Worm (Caenorhabditis elegans) whole organism, mixed stage, embryonic: ENCODE data around the gene cln-3.3.
A peak's percentile ranks its signal among the peaks of the same experiment; 100 is the strongest.

Experiments used
- drap-1 ChIP-seq: fragments of 200-800 bp; sonication (Bioruptor generic); optimal IDR thresholded peaks from 3 replicates; lab custom pipeline; 2018; ENCODE audit warnings: mild to moderate bottlenecking, missing genetic modification characterization, missing compliant biosample characterization
- lsy-2 ChIP-seq: fragments of 150-350 bp; optimal IDR thresholded peaks from 2 replicates; lab custom pipeline; 2014; ENCODE audit warnings: missing biosample characterization, missing genetic modification characterization
- mep-1 ChIP-seq: fragments of 150-350 bp; optimal IDR thresholded peaks from 2 replicates; lab custom pipeline; 2017; ENCODE audit warnings: missing biosample characterization, missing genetic modification reagents, missing genetic modification characterization, inconsistent platforms
- nhr-28 ChIP-seq: fragments of 150-350 bp; optimal IDR thresholded peaks from 2 replicates; lab custom pipeline; 2014; ENCODE audit warnings: missing biosample characterization, missing genetic modification characterization
- pha-4 ChIP-seq: fragments of 150-350 bp; optimal IDR thresholded peaks from 2 replicates; lab custom pipeline; 2018; ENCODE audit warnings: missing biosample characterization, missing genetic modification reagents, missing genetic modification characterization
- unc-62 ChIP-seq: fragments of 150-350 bp; optimal IDR thresholded peaks from 2 replicates; lab custom pipeline; 2014; ENCODE audit warnings: missing biosample characterization, missing genetic modification reagents, missing genetic modification characterization

- TF ChIP-seq pha-4: no peak
- no peak for TF ChIP-seq mep-1 (tag; lab: Kevin White, UChicago)
- no peak for TF ChIP-seq nhr-28 (tag; lab: Kevin White, UChicago)
- peak; percentile 62 for TF ChIP-seq unc-62 (GFP tag; lab: Kevin White, UChicago)
- no peak for TF ChIP-seq lsy-2
- TF ChIP-seq drap-1 (GFP tag; lab: Kevin White, UChicago): no peak
These were observed 28.1 kb upstream of the cln-3.3 start for ce11 chrV:8654460-8655419.
